Fruit fly (Drosophila melanogaster) whole organism, embryonic: ENCODE measurements around the gene CG31406.

Experiments
- CG10147 ChIP-seq: fragments of 200-800 bp; sonication (Bioruptor generic); optimal IDR thresholded peaks from 2 replicates; lab custom pipeline; 2019; ENCODE audit warnings: missing biosample characterization, mild to moderate bottlenecking, missing genetic modification characterization, moderate library complexity
- CG10462 ChIP-seq: fragments of 200-800 bp; sonication (Bioruptor generic); optimal IDR thresholded peaks from 2 replicates; lab custom pipeline; 2016; ENCODE audit warnings: missing biosample characterization, missing genetic modification characterization
- CG10654 ChIP-seq: fragments of 200-800 bp; sonication (Bioruptor generic); optimal IDR thresholded peaks from 2 replicates; lab custom pipeline; 2016; ENCODE audit warnings: missing biosample characterization, missing genetic modification characterization
- CG11247 ChIP-seq: fragments of 200-800 bp; sonication (Bioruptor generic); IDR thresholded peaks from 2 replicates; pipeline ENCODE4 v1.3.6; 2022; ENCODE audit warnings: missing biosample characterization, missing genetic modification characterization
- CG12219 ChIP-seq: fragments of 200-800 bp; sonication (Bioruptor generic); optimal IDR thresholded peaks from 3 replicates; lab custom pipeline; 2018; ENCODE audit warnings: missing biosample characterization, mild to moderate bottlenecking, missing genetic modification characterization
- CG13287 ChIP-seq: fragments of 200-800 bp; sonication (Bioruptor generic); IDR thresholded peaks from 2 replicates; pipeline ENCODE4 v1.3.6; 2022; ENCODE audit warnings: missing biosample characterization, missing genetic modification characterization; ENCODE audit not compliant: partially characterized antibody
- CG15479 ChIP-seq: fragments of 200-800 bp; sonication (Bioruptor generic); optimal IDR thresholded peaks from 3 replicates; lab custom pipeline; 2019; ENCODE audit warnings: missing biosample characterization, mild to moderate bottlenecking, missing genetic modification characterization, moderate library complexity
- CG1792 ChIP-seq: fragments of 200-800 bp; sonication (Bioruptor generic); optimal IDR thresholded peaks from 2 replicates; lab custom pipeline; 2016; ENCODE audit warnings: missing biosample characterization, missing genetic modification characterization
- CG1832 ChIP-seq: fragments of 200-800 bp; sonication (Bioruptor generic); optimal IDR thresholded peaks from 2 replicates; lab custom pipeline; 2017; ENCODE audit warnings: missing biosample characterization, mild to moderate bottlenecking, missing genetic modification characterization, inconsistent platforms
- CG2889 ChIP-seq: fragments of 200-800 bp; sonication (Bioruptor generic); IDR thresholded peaks from 3 replicates; pipeline ENCODE4 v1.3.6; 2022; ENCODE audit warnings: missing biosample characterization, missing genetic modification characterization
- CG3065 ChIP-seq: fragments of 200-800 bp; sonication (Bioruptor generic); optimal IDR thresholded peaks from 2 replicates; lab custom pipeline; 2016; ENCODE audit warnings: missing biosample characterization, missing genetic modification characterization
- CG3163 ChIP-seq: fragments of 200-800 bp; sonication (Bioruptor generic); optimal IDR thresholded peaks from 3 replicates; lab custom pipeline; 2016; ENCODE audit warnings: missing biosample characterization, missing genetic modification characterization
- CG42726 ChIP-seq: fragments of 200-800 bp; sonication (Bioruptor generic); IDR thresholded peaks from 2 replicates; pipeline ENCODE4 v1.3.6; 2022; ENCODE audit warnings: missing biosample characterization, missing genetic modification characterization; ENCODE audit not compliant: partially characterized antibody
- CG4282 ChIP-seq: fragments of 200-800 bp; sonication (Bioruptor generic); optimal IDR thresholded peaks from 2 replicates; lab custom pipeline; 2016; ENCODE audit warnings: missing biosample characterization, missing genetic modification characterization
- CG43689 ChIP-seq: fragments of 200-800 bp; sonication (Bioruptor generic); IDR thresholded peaks from 2 replicates; pipeline ENCODE4 v1.3.6; 2022; ENCODE audit warnings: missing biosample characterization, missing genetic modification characterization
- CG6175 ChIP-seq: fragments of 200-800 bp; sonication (Bioruptor generic); IDR thresholded peaks from 3 replicates; pipeline ENCODE4 v1.3.6; 2022; ENCODE audit warnings: missing biosample characterization, missing genetic modification characterization
- CG6254 ChIP-seq: fragments of 200-800 bp; sonication (Bioruptor generic); optimal IDR thresholded peaks from 3 replicates; lab custom pipeline; 2017; ENCODE audit warnings: mild to moderate bottlenecking, missing biosample characterization, missing genetic modification reagents, missing genetic modification characterization
- CG7271 ChIP-seq: fragments of 200-800 bp; sonication (Bioruptor generic); optimal IDR thresholded peaks from 2 replicates; lab custom pipeline; 2018; ENCODE audit warnings: missing biosample characterization, mild to moderate bottlenecking, missing genetic modification characterization, moderate library complexity
- CG8478 ChIP-seq: fragments of >200 bp; optimal IDR thresholded peaks from 2 replicates; lab custom pipeline; 2018
- CG9437 ChIP-seq: fragments of 200-800 bp; sonication (Bioruptor generic); optimal IDR thresholded peaks from 2 replicates; lab custom pipeline; 2018; ENCODE audit warnings: missing biosample characterization, mild to moderate bottlenecking, missing genetic modification characterization
- CG9727 ChIP-seq: fragments of 200-800 bp; sonication (Bioruptor generic); optimal IDR thresholded peaks from 3 replicates; lab custom pipeline; 2017; ENCODE audit warnings: missing biosample characterization, mild to moderate bottlenecking, missing genetic modification characterization
- CrebB ChIP-seq: fragments of 200-800 bp; sonication (Bioruptor generic); optimal IDR thresholded peaks from 3 replicates; lab custom pipeline; 2018; ENCODE audit warnings: missing biosample characterization, mild to moderate bottlenecking, missing genetic modification characterization
- Dad ChIP-seq: fragments of 200-800 bp; sonication (Bioruptor generic); optimal IDR thresholded peaks from 3 replicates; lab custom pipeline; 2016; ENCODE audit warnings: missing biosample characterization, missing genetic modification characterization
- Dfd ChIP-seq, 2 experiments: fragments of >200 bp; optimal IDR thresholded peaks; 2 replicates each; lab custom pipeline; 2017; ENCODE audit warnings: missing biosample characterization in 2 of 2, missing genetic modification characterization in 2 of 2
- Fer3 ChIP-seq: fragments of 200-800 bp; sonication (Bioruptor generic); optimal IDR thresholded peaks from 2 replicates; lab custom pipeline; 2018; ENCODE audit warnings: missing biosample characterization, mild to moderate bottlenecking, missing genetic modification characterization, moderate library complexity
- Gug ChIP-seq: fragments of 200-800 bp; sonication (Bioruptor generic); IDR thresholded peaks from 4 replicates; pipeline ENCODE4 v1.3.6; 2022; ENCODE audit warnings: missing biosample characterization, missing genetic modification characterization
- Hand ChIP-seq: fragments of 200-800 bp; sonication (Bioruptor generic); optimal IDR thresholded peaks from 2 replicates; lab custom pipeline; 2017; ENCODE audit warnings: mild to moderate bottlenecking, missing biosample characterization, missing genetic modification reagents, missing genetic modification characterization
- NC2β ChIP-seq: fragments of 200-800 bp; sonication (Bioruptor generic); optimal IDR thresholded peaks from 2 replicates; lab custom pipeline; 2016; ENCODE audit warnings: missing biosample characterization, missing genetic modification characterization
- NK7.1 ChIP-seq: fragments of 200-800 bp; sonication (Bioruptor generic); optimal IDR thresholded peaks from 3 replicates; lab custom pipeline; 2016; ENCODE audit warnings: missing biosample characterization, missing genetic modification characterization
- Scr ChIP-seq: fragments of 200-800 bp; sonication (Bioruptor generic); IDR thresholded peaks from 2 replicates; pipeline ENCODE4 v1.3.6; 2022; ENCODE audit warnings: missing biosample characterization, missing genetic modification characterization; ENCODE audit not compliant: partially characterized antibody
- Tbp ChIP-seq: fragments of >200 bp; optimal IDR thresholded peaks from 2 replicates; lab custom pipeline; 2018; ENCODE audit warnings: missing biosample characterization, missing genetic modification characterization
- Usf ChIP-seq: fragments of 200-800 bp; sonication (Bioruptor generic); optimal IDR thresholded peaks from 2 replicates; lab custom pipeline; 2017; ENCODE audit warnings: missing genotype, missing biosample characterization, missing genetic modification characterization
- ab ChIP-seq: fragments of 200-800 bp; sonication (Bioruptor generic); optimal IDR thresholded peaks from 2 replicates; lab custom pipeline; 2016; ENCODE audit warnings: missing biosample characterization, missing genetic modification characterization
- ato ChIP-seq: fragments of 200-800 bp; sonication (Bioruptor generic); IDR thresholded peaks from 2 replicates; pipeline ENCODE4 v1.3.6; 2022; ENCODE audit warnings: missing biosample characterization, missing genetic modification characterization; ENCODE audit not compliant: partially characterized antibody
- cg ChIP-seq: fragments of 200-800 bp; sonication (Bioruptor generic); optimal IDR thresholded peaks from 3 replicates; lab custom pipeline; 2019; ENCODE audit warnings: missing biosample characterization, mild to moderate bottlenecking, missing genetic modification characterization, moderate library complexity
- chinmo ChIP-seq: fragments of 200-800 bp; sonication (Bioruptor generic); IDR thresholded peaks from 4 replicates; pipeline ENCODE4 v1.3.6; 2022; ENCODE audit warnings: missing biosample characterization, missing genetic modification characterization; ENCODE audit not compliant: partially characterized antibody
- dan ChIP-seq: fragments of 200-800 bp; sonication (Bioruptor generic); IDR thresholded peaks from 2 replicates; pipeline ENCODE4 v1.3.6; 2022; ENCODE audit warnings: missing biosample characterization, missing genetic modification characterization
- dpn ChIP-seq, 2 experiments: fragments of 200-800 bp; sonication (Bioruptor generic); optimal IDR thresholded peaks; 3 replicates each; lab custom pipeline; 2016; ENCODE audit warnings: missing biosample characterization in 2 of 2, missing genetic modification characterization in 2 of 2
- eve ChIP-seq, 2 experiments: fragments of >200 bp; optimal IDR thresholded peaks; 2 replicates each; lab custom pipeline; 2017; ENCODE audit warnings: missing biosample characterization in 2 of 2, missing genetic modification characterization in 2 of 2
- exex ChIP-seq: fragments of 200-800 bp; sonication (Bioruptor generic); optimal IDR thresholded peaks from 4 replicates; lab custom pipeline; 2018; ENCODE audit warnings: missing biosample characterization, mild to moderate bottlenecking, missing genetic modification characterization, moderate library complexity
- hth ChIP-seq: fragments of >200 bp; optimal IDR thresholded peaks from 2 replicates; lab custom pipeline; 2017; ENCODE audit warnings: inconsistent platforms
- jigr1 ChIP-seq: fragments of 200-800 bp; sonication (Bioruptor generic); IDR thresholded peaks from 3 replicates; pipeline ENCODE4 v1.3.6; 2022; ENCODE audit warnings: missing biosample characterization, missing genetic modification characterization
- lola ChIP-seq, 3 experiments: fragments of >200 bp in 2 of 3; fragments of 200-800 bp in 1 of 3; sonication (Bioruptor generic) in 1 of 3; optimal IDR thresholded peaks; 2 replicates each; lab custom pipeline; 2017 to 2019; ENCODE audit warnings: missing biosample characterization in 3 of 3, missing genetic modification characterization in 3 of 3, mild to moderate bottlenecking in 1 of 3, moderate library complexity in 1 of 3
- nerfin-1 ChIP-seq: fragments of 200-800 bp; sonication (Bioruptor generic); optimal IDR thresholded peaks from 3 replicates; lab custom pipeline; 2019; ENCODE audit warnings: missing biosample characterization, mild to moderate bottlenecking, missing genetic modification characterization, moderate library complexity
- org-1 ChIP-seq: fragments of 200-800 bp; sonication (Bioruptor generic); optimal IDR thresholded peaks from 2 replicates; lab custom pipeline; 2017; ENCODE audit warnings: missing biosample characterization, missing genetic modification characterization
- stc ChIP-seq: fragments of 200-800 bp; sonication (Bioruptor generic); IDR thresholded peaks from 2 replicates; pipeline ENCODE4 v1.3.6; 2022; ENCODE audit warnings: missing biosample characterization, missing genetic modification characterization
- toy ChIP-seq: fragments of 200-800 bp; sonication (Bioruptor generic); IDR thresholded peaks from 2 replicates; pipeline ENCODE4 v1.3.6; 2022; ENCODE audit warnings: missing biosample characterization, missing genetic modification characterization
- trh ChIP-seq: fragments of 200-800 bp; sonication (Bioruptor generic); optimal IDR thresholded peaks from 2 replicates; lab custom pipeline; 2016; ENCODE audit warnings: missing biosample characterization, missing genetic modification characterization
- zfh1 ChIP-seq: fragments of 200-800 bp; sonication (Bioruptor generic); IDR thresholded peaks from 3 replicates; pipeline ENCODE4 v1.3.6; 2022; ENCODE audit warnings: missing biosample characterization, missing genetic modification characterization

Gene CG31406

DNA sequence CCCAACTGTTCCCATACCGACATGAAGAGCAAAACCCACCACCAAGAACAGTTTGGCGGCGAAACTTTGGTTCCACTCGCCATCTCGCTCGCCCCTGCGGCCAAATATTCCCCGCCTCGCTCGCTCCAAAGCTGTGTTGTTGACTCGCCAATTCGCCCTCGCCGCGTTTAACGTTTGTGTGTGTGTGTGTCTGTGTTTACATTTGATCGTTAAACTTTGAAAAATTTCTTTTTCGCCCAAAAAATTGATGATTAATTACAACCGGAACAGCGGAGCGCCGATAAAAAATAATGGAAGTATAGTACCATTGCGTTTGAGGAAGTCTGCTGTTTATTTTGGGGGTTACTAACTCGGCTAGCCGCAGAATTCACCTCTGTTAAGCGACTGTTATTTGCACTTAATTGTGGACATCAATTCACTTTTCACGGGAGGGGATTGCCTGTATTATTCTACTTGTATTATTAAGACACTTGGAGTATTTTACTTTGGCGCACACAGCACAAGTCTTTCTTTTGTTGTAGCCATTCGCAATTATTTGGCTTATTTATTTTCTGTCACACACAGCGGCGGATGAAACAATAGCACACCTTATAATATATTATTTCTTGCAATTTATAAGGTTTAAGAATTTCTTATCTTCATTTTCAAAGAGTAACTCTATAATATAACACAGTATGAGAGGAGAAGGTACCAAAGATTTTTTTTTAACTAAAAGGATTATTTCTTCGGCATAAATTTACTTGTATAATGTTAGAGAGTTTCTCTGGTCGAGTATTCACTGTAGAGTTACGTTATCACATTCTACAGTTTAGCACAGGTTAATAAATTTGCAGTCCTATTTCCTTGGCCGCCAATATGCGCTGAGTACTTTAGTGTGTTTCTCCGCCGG, 2.4 kb downstream of the CG31406 start (continued):
- TF ChIP-seq org-1 (GFP tag; lab: Kevin White, UChicago) = peak; percentile 76
- TF ChIP-seq CrebB (tag; lab: Kevin White, UChicago) = peak; percentile 85
- no peak for TF ChIP-seq CG7271 (tag; lab: Kevin White, UChicago)
- TF ChIP-seq Hand (GFP tag; lab: Kevin White, UChicago) = peak; percentile 85
- TF ChIP-seq chinmo (GFP tag; lab: Robert Waterston, UW) = no peak
- peak; percentile 72 to 78 for TF ChIP-seq dpn (GFP tag; optimal IDR thresholded peaks at IDR 0.05; lab: Kevin White, UChicago)
- TF ChIP-seq Fer3 (tag; lab: Kevin White, UChicago) = peak; percentile 83
- TF ChIP-seq CG6175 (GFP tag; lab: Robert Waterston, UW) = no peak
- TF ChIP-seq CG11247 (GFP tag; lab: Robert Waterston, UW) = no peak
- TF ChIP-seq CG42726 (GFP tag; lab: Robert Waterston, UW) = no peak
- TF ChIP-seq exex = peak; percentile 73
- no peak for TF ChIP-seq Tbp (GFP tag; lab: Kevin White, UChicago)
- TF ChIP-seq Dfd (GFP tag; optimal IDR thresholded peaks at IDR 0.05; lab: Kevin White, UChicago) = peak in 1 of 2 experiments; percentile 76
- TF ChIP-seq NK7.1 (GFP tag; lab: Kevin White, UChicago) = peak; percentile 47
- no peak for TF ChIP-seq ato
- peak; percentile 82 for TF ChIP-seq CG10147 (GFP tag; lab: Kevin White, UChicago)
- peak; percentile 44 for TF ChIP-seq CG10654 (GFP tag; lab: Kevin White, UChicago)
- TF ChIP-seq CG43689 (GFP tag; lab: Robert Waterston, UW) = no peak
- peak in 1 of 2 experiments; percentile 92 for TF ChIP-seq eve (GFP tag; optimal IDR thresholded peaks at IDR 0.05; lab: Kevin White, UChicago)
- peak; percentile 32 for TF ChIP-seq nerfin-1 (tag; lab: Kevin White, UChicago)
- TF ChIP-seq CG9727 (GFP tag; lab: Kevin White, UChicago) = peak; percentile 90
- peak; percentile 43 for TF ChIP-seq CG10462 (GFP tag; lab: Kevin White, UChicago)
- TF ChIP-seq cg = peak; percentile 90
- peak in 1 of 3 experiments; percentile 1 for TF ChIP-seq lola (GFP tag; optimal IDR thresholded peaks at IDR 0.05; lab: Kevin White, UChicago)
- TF ChIP-seq hth (lab: Kevin White, UChicago) = no peak
- no peak for TF ChIP-seq ab (GFP tag; lab: Kevin White, UChicago)
- TF ChIP-seq CG1792 = peak; percentile 56
- TF ChIP-seq CG12219 (GFP tag; lab: Kevin White, UChicago) = peak; percentile 60
- no peak for TF ChIP-seq zfh1
- no peak for TF ChIP-seq CG4282
- TF ChIP-seq Scr (GFP tag; lab: Robert Waterston, UW) = no peak
- no peak for TF ChIP-seq stc (GFP tag; lab: Robert Waterston, UW)
- peak; percentile 72 for TF ChIP-seq Gug (GFP tag; lab: Robert Waterston, UW)
- no peak for TF ChIP-seq dan
- TF ChIP-seq CG9437 (GFP tag; lab: Kevin White, UChicago) = peak; percentile 81
- TF ChIP-seq CG3065 (GFP tag; lab: Kevin White, UChicago) = no peak
- TF ChIP-seq CG8478 (lab: Kevin White, UChicago) = peak; percentile 68
- TF ChIP-seq CG15479 = no peak
- no peak for TF ChIP-seq CG2889 (GFP tag; lab: Robert Waterston, UW)
- peak; percentile 30 for TF ChIP-seq CG3163 (GFP tag; lab: Kevin White, UChicago)
- TF ChIP-seq toy = no peak
- TF ChIP-seq Dad = peak; percentile 57
- TF ChIP-seq Usf (GFP tag; lab: Kevin White, UChicago) = peak; percentile 74
- peak; percentile 95 for TF ChIP-seq CG1832 (GFP tag; lab: Kevin White, UChicago)
- no peak for TF ChIP-seq CG13287
- peak; percentile 43 for TF ChIP-seq NC2β (GFP tag; lab: Kevin White, UChicago)
- TF ChIP-seq CG6254 = peak; percentile 28
- TF ChIP-seq jigr1 = no peak
- TF ChIP-seq trh = peak; percentile 59
